Worm (Caenorhabditis elegans) whole organism, L4/young adult: Measurements from ENCODE around the gene rabr-4.

Experiments
- W03F9.2 ChIP-seq: fragments of 150-350 bp; optimal IDR thresholded peaks from 2 replicates; lab custom pipeline; 2014; ENCODE audit warnings: missing biosample characterization, missing genetic modification characterization
- dao-5 ChIP-seq: sonication (generic microtip); optimal IDR thresholded peaks from 2 replicates; lab custom pipeline; 2016; ENCODE audit warnings: missing genotype, missing genetic modification characterization, moderate library complexity, missing compliant biosample characterization
- him-1 ChIP-seq: sonication (generic microtip); optimal IDR thresholded peaks from 2 replicates; lab custom pipeline; 2016; ENCODE audit warnings: missing genotype, missing genetic modification reagents, missing genetic modification characterization, missing compliant biosample characterization

The rabr-4 gene

ce11 chrV:16232180-16232579 is 37.4 kb downstream of the rabr-4 start, which contains the start of gene gst-22:
Gene gst-22 (minus strand): TSS chrV:16232282.
- no peak for TF ChIP-seq dao-5 (tag; lab: Kevin White, UChicago)
- TF ChIP-seq W03F9.2 (tag; lab: Kevin White, UChicago), result no peak
- TF ChIP-seq him-1 (tag; lab: Kevin White, UChicago), result no peak

- TF ChIP-seq him-1 (tag; lab: Kevin White, UChicago), result no peak
- no peak for TF ChIP-seq dao-5 (tag; lab: Kevin White, UChicago)
These were observed 38.9 kb downstream of the rabr-4 start, which contains the start of gene clec-233 for ce11 chrV:16233624-16234023. Gene clec-233 (plus strand): TSS chrV:16233924.

- TF ChIP-seq him-1 (tag; lab: Kevin White, UChicago) (no peak), W03F9.2 (tag; lab: Kevin White, UChicago) (no peak), dao-5 (tag; lab: Kevin White, UChicago) (no peak)
These were observed 40.4 kb downstream of the rabr-4 start, which contains the start of gene F21H7.3 for ce11 chrV:16235135-16235534. Gene F21H7.3 (minus strand): TSS chrV:16235235.

ce11 chrV:16235647-16236046 is 40.9 kb downstream of the rabr-4 start, which contains the start of gene srh-98:
Gene srh-98 (minus strand): TSS chrV:16235747.
- no peak for TF ChIP-seq dao-5 (tag; lab: Kevin White, UChicago)
- no peak for TF ChIP-seq W03F9.2 (tag; lab: Kevin White, UChicago)
- no peak for TF ChIP-seq him-1 (tag; lab: Kevin White, UChicago)

ce11 chrV:16237223-16237622 is 42.5 kb downstream of the rabr-4 start, which contains the start of gene F21H7.5:
Gene F21H7.5 (plus strand): TSS chrV:16237523.
- no peak for TF ChIP-seq dao-5 (tag; lab: Kevin White, UChicago)

ce11 chrV:16244078-16244477 is 49.3 kb downstream of the rabr-4 start, which contains the start of gene srh-104:
Gene srh-104 (minus strand): TSS chrV:16244178.
- TF ChIP-seq W03F9.2 (tag; lab: Kevin White, UChicago), result no peak
- no peak for TF ChIP-seq dao-5 (tag; lab: Kevin White, UChicago)
- no peak for TF ChIP-seq him-1 (tag; lab: Kevin White, UChicago)
